Worm (Caenorhabditis elegans) whole organism, young adult: ENCODE measurements around the gene zip-6.
A peak's percentile ranks its signal among the peaks of the same experiment; 100 is the strongest.

Source experiments
- C17E4.6 ChIP-seq: fragments of 200-800 bp; sonication (Bioruptor generic); IDR thresholded peaks from 2 replicates; pipeline ENCODE4 v1.3.6; 2022; ENCODE audit warnings: missing genetic modification reagents, missing genetic modification characterization, missing compliant biosample characterization
- D2030.7 ChIP-seq: fragments of 200-800 bp; sonication (Bioruptor generic); IDR thresholded peaks from 2 replicates; pipeline ENCODE4 v1.3.6; 2022; ENCODE audit warnings: missing genetic modification reagents, missing genetic modification characterization, missing compliant biosample characterization
- F22D6.2 ChIP-seq: sonication (generic microtip); optimal IDR thresholded peaks from 2 replicates; lab custom pipeline; 2016; ENCODE audit warnings: mild to moderate bottlenecking, missing genetic modification characterization, missing compliant biosample characterization
- F23B12.7 ChIP-seq: sonication (generic microtip); optimal IDR thresholded peaks from 2 replicates; lab custom pipeline; 2017; ENCODE audit warnings: missing genetic modification characterization, mild to moderate bottlenecking, missing compliant biosample characterization, antibody characterized with exemption, moderate library complexity; ENCODE audit not compliant: insufficient read depth
- K12H6.12 ChIP-seq: fragments of 200-800 bp; sonication (Bioruptor generic); optimal IDR thresholded peaks from 2 replicates; lab custom pipeline; 2018; ENCODE audit warnings: mild to moderate bottlenecking, missing genetic modification characterization, missing compliant biosample characterization
- T07F8.4 ChIP-seq: sonication (generic microtip); optimal IDR thresholded peaks from 2 replicates; lab custom pipeline; 2016; ENCODE audit warnings: mild to moderate bottlenecking, missing genetic modification characterization, moderate library complexity, missing compliant biosample characterization
- Y53G8AR.9 ChIP-seq: fragments of 200-800 bp; sonication (Bioruptor generic); conservative IDR thresholded peaks from 2 replicates; pipeline ENCODE4 v1.3.6; 2022; ENCODE audit warnings: missing genetic modification reagents, missing genetic modification characterization, missing compliant biosample characterization
- Y79H2A.3 ChIP-seq: fragments of 200-800 bp; sonication (Bioruptor generic); conservative IDR thresholded peaks from 2 replicates; pipeline ENCODE4 v1.3.6; 2022; ENCODE audit warnings: missing genetic modification reagents, missing genetic modification characterization, missing compliant biosample characterization
- Y95B8A.8 ChIP-seq: fragments of 200-800 bp; sonication (Bioruptor generic); IDR thresholded peaks from 2 replicates; pipeline ENCODE4 v1.3.6; 2022; ENCODE audit warnings: missing genetic modification reagents, missing genetic modification characterization, missing compliant biosample characterization
- ZK185.1 ChIP-seq: sonication (generic microtip); optimal IDR thresholded peaks from 2 replicates; lab custom pipeline; 2016; ENCODE audit warnings: mild to moderate bottlenecking, missing genetic modification characterization, missing compliant biosample characterization; ENCODE audit not compliant: poor library complexity, severe bottlenecking
- aptf-2 ChIP-seq: fragments of 200-800 bp; sonication (Bioruptor generic); conservative IDR thresholded peaks from 2 replicates; pipeline ENCODE4 v1.3.6; 2022; ENCODE audit warnings: missing genetic modification reagents, missing genetic modification characterization, missing compliant biosample characterization
- attf-3 ChIP-seq: fragments of 200-800 bp; sonication (Bioruptor generic); conservative IDR thresholded peaks from 2 replicates; pipeline ENCODE4 v1.3.6; 2022; ENCODE audit warnings: missing genetic modification reagents, missing genetic modification characterization, missing compliant biosample characterization
- attf-5 ChIP-seq: fragments of 200-800 bp; sonication (Bioruptor generic); optimal IDR thresholded peaks from 2 replicates; lab custom pipeline; 2018; ENCODE audit warnings: mild to moderate bottlenecking, missing genetic modification characterization, missing compliant biosample characterization
- attf-6 ChIP-seq: fragments of 200-800 bp; sonication (Bioruptor generic); IDR thresholded peaks from 2 replicates; pipeline ENCODE4 v1.3.6; 2022; ENCODE audit warnings: missing genetic modification reagents, missing genetic modification characterization, missing compliant biosample characterization
- ceh-100 ChIP-seq: fragments of 200-800 bp; sonication (Bioruptor generic); IDR thresholded peaks from 2 replicates; pipeline ENCODE4 v1.3.6; 2022; ENCODE audit warnings: missing genetic modification reagents, missing genetic modification characterization, missing compliant biosample characterization
- dox-1 ChIP-seq: fragments of 200-800 bp; sonication (Bioruptor generic); IDR thresholded peaks from 2 replicates; pipeline ENCODE4 v1.3.6; 2022; ENCODE audit warnings: missing genetic modification reagents, missing genetic modification characterization, missing compliant biosample characterization
- efl-1 ChIP-seq: fragments of 150-350 bp; optimal IDR thresholded peaks from 2 replicates; lab custom pipeline; 2014; ENCODE audit warnings: missing biosample characterization, missing genetic modification reagents, missing genetic modification characterization
- egl-18 ChIP-seq: fragments of 200-800 bp; sonication (Bioruptor generic); IDR thresholded peaks from 2 replicates; pipeline ENCODE4 v1.3.6; 2022; ENCODE audit warnings: missing genetic modification reagents, missing genetic modification characterization, missing compliant biosample characterization
- ekl-4 ChIP-seq: fragments of 200-800 bp; sonication (Bioruptor generic); IDR thresholded peaks from 2 replicates; pipeline ENCODE4 v1.3.6; 2022; ENCODE audit warnings: missing genetic modification reagents, missing genetic modification characterization, missing compliant biosample characterization
- hmg-1.2 ChIP-seq: fragments of 200-800 bp; sonication (Bioruptor generic); IDR thresholded peaks from 2 replicates; pipeline ENCODE4 v1.3.6; 2022; ENCODE audit warnings: missing genetic modification reagents, missing genetic modification characterization, missing compliant biosample characterization
- hmg-20 ChIP-seq: fragments of 200-800 bp; sonication (Bioruptor generic); IDR thresholded peaks from 2 replicates; pipeline ENCODE4 v1.3.6; 2022; ENCODE audit warnings: missing genetic modification reagents, missing genetic modification characterization, missing compliant biosample characterization
- hrde-1 ChIP-seq: sonication (generic microtip); optimal IDR thresholded peaks from 2 replicates; lab custom pipeline; 2016; ENCODE audit warnings: missing genetic modification characterization, mild to moderate bottlenecking, missing compliant biosample characterization, moderate library complexity, missing genotype, missing genetic modification reagents, borderline replicate concordance
- hsf-1 ChIP-seq: fragments of 200-800 bp; sonication (Bioruptor generic); IDR thresholded peaks from 2 replicates; pipeline ENCODE4 v1.3.6; 2022; ENCODE audit warnings: missing genetic modification reagents, missing genetic modification characterization, missing compliant biosample characterization
- lin-35 ChIP-seq, 3 experiments: fragments of 150-350 bp in 2 of 3; sonication (generic microtip) in 1 of 3; optimal IDR thresholded peaks; 2 replicates each; lab custom pipeline; 2014 to 2018; ENCODE audit warnings: missing biosample characterization in 3 of 3, missing genetic modification characterization in 3 of 3, missing genetic modification reagents in 3 of 3
- lin-40 ChIP-seq: sonication (generic microtip); optimal IDR thresholded peaks from 2 replicates; lab custom pipeline; 2016; ENCODE audit warnings: missing genetic modification characterization, mild to moderate bottlenecking, missing compliant biosample characterization, missing genotype, missing genetic modification reagents
- lin-54 ChIP-seq: fragments of 200-800 bp; sonication (Bioruptor generic); optimal IDR thresholded peaks from 2 replicates; lab custom pipeline; 2018; ENCODE audit warnings: mild to moderate bottlenecking, missing genetic modification characterization, missing compliant biosample characterization
- lir-1 ChIP-seq: fragments of 200-800 bp; sonication (Bioruptor generic); conservative IDR thresholded peaks from 2 replicates; pipeline ENCODE4 v1.3.6; 2022; ENCODE audit warnings: missing genetic modification reagents, missing genetic modification characterization, missing compliant biosample characterization
- lsl-1 ChIP-seq: fragments of 200-800 bp; sonication (Bioruptor generic); optimal IDR thresholded peaks from 2 replicates; lab custom pipeline; 2018; ENCODE audit warnings: mild to moderate bottlenecking, missing genetic modification characterization, moderate library complexity, missing compliant biosample characterization
- lsy-27 ChIP-seq: sonication (generic microtip); optimal IDR thresholded peaks from 2 replicates; lab custom pipeline; 2017; ENCODE audit warnings: missing genetic modification characterization, mild to moderate bottlenecking, missing compliant biosample characterization, antibody characterized with exemption, missing genotype, borderline replicate concordance; ENCODE audit not compliant: insufficient read depth
- nhr-80 ChIP-seq: sonication (generic microtip); optimal IDR thresholded peaks from 2 replicates; lab custom pipeline; 2016; ENCODE audit warnings: missing genetic modification characterization, missing compliant biosample characterization
- pbrm-1 ChIP-seq: fragments of 200-800 bp; sonication (Bioruptor generic); IDR thresholded peaks from 2 replicates; pipeline ENCODE4 v1.3.6; 2022; ENCODE audit warnings: missing genetic modification reagents, missing genetic modification characterization, missing compliant biosample characterization
- rcor-1 ChIP-seq: fragments of 200-800 bp; sonication (Bioruptor generic); IDR thresholded peaks from 2 replicates; pipeline ENCODE4 v1.3.6; 2022; ENCODE audit warnings: missing genetic modification reagents, missing genetic modification characterization, missing compliant biosample characterization
- repo-1 ChIP-seq: sonication (generic microtip); optimal IDR thresholded peaks from 2 replicates; lab custom pipeline; 2017; ENCODE audit warnings: mild to moderate bottlenecking, missing genetic modification characterization, missing compliant biosample characterization
- sea-2 ChIP-seq: fragments of 200-800 bp; sonication (Bioruptor generic); IDR thresholded peaks from 2 replicates; pipeline ENCODE4 v1.3.6; 2022; ENCODE audit warnings: missing genetic modification characterization, missing compliant biosample characterization
- snpc-4 ChIP-seq, 5 experiments: fragments of 150-350 bp in 1 of 5; sonication (generic microtip) in 4 of 5; optimal IDR thresholded peaks; 2 replicates each; lab custom pipeline; 2014 to 2018; ENCODE audit warnings: missing genetic modification characterization in 5 of 5, missing biosample characterization in 3 of 5, antibody characterized with exemption in 2 of 5, mild to moderate bottlenecking in 2 of 5, missing compliant biosample characterization in 2 of 5, missing genotype in 2 of 5, moderate library complexity in 2 of 5, missing genetic modification reagents in 1 of 5
- somi-1 ChIP-seq: fragments of 200-800 bp; sonication (Bioruptor generic); optimal IDR thresholded peaks from 2 replicates; lab custom pipeline; 2018; ENCODE audit warnings: mild to moderate bottlenecking, missing genetic modification characterization, missing compliant biosample characterization
- tbp1 ChIP-seq: fragments of 200-800 bp; sonication (Bioruptor generic); optimal IDR thresholded peaks from 2 replicates; lab custom pipeline; 2018; ENCODE audit warnings: mild to moderate bottlenecking, missing genetic modification characterization, missing compliant biosample characterization
- tlf-1 ChIP-seq: fragments of 200-800 bp; sonication (Bioruptor generic); optimal IDR thresholded peaks from 2 replicates; lab custom pipeline; 2018; ENCODE audit warnings: mild to moderate bottlenecking, missing genetic modification characterization, missing compliant biosample characterization
- xnd-1 ChIP-seq: sonication (generic microtip); optimal IDR thresholded peaks from 2 replicates; lab custom pipeline; 2016; ENCODE audit warnings: missing genotype, missing genetic modification reagents, missing genetic modification characterization, missing compliant biosample characterization
- ztf-18 ChIP-seq: sonication (generic microtip); optimal IDR thresholded peaks from 2 replicates; lab custom pipeline; 2016; ENCODE audit warnings: missing genotype, mild to moderate bottlenecking, missing genetic modification characterization, missing compliant biosample characterization
- ztf-22 ChIP-seq: fragments of 200-800 bp; sonication (Bioruptor generic); optimal IDR thresholded peaks from 2 replicates; lab custom pipeline; 2018; ENCODE audit warnings: mild to moderate bottlenecking, missing genetic modification characterization, moderate library complexity, missing compliant biosample characterization
- ztf-25 ChIP-seq: fragments of 200-800 bp; sonication (Bioruptor generic); IDR thresholded peaks from 2 replicates; pipeline ENCODE4 v1.3.6; 2022; ENCODE audit warnings: missing genetic modification reagents, missing genetic modification characterization, missing compliant biosample characterization
- ztf-26 ChIP-seq: sonication (generic microtip); optimal IDR thresholded peaks from 2 replicates; lab custom pipeline; 2017; ENCODE audit warnings: missing genetic modification characterization, missing compliant biosample characterization
- ztf-6 ChIP-seq: fragments of 200-800 bp; sonication (Bioruptor generic); IDR thresholded peaks from 2 replicates; pipeline ENCODE4 v1.3.6; 2022; ENCODE audit warnings: missing genetic modification reagents, missing genetic modification characterization, missing compliant biosample characterization

Gene zip-6

DNA sequence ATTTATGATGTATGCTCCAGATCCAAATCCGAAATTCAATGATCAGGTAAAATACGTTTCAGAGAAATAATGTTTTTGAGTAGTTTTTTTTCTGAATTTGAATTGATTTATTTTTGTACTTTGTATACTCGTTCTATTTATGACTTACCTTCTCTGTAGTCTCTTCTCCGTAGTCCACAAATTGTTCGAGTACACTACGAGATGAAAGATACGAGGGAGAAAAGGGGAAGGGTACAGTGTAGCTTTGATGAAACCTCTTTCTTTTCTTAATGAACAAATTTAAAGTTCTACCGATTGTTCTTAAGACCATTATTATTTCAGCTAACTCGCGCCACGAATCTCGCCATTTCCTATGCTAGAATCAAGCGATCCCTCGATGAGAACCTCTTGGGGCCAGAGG is 37.9 kb downstream of the zip-6 start:
- TF ChIP-seq lsl-1 (GFP tag; lab: Kevin White, UChicago) (no peak), hrde-1 (tag; lab: Kevin White, UChicago) (no peak), Y79H2A.3 (no peak), T07F8.4 (tag; lab: Kevin White, UChicago) (no peak), K12H6.12 (tag; lab: Kevin White, UChicago) (no peak)

DNA sequence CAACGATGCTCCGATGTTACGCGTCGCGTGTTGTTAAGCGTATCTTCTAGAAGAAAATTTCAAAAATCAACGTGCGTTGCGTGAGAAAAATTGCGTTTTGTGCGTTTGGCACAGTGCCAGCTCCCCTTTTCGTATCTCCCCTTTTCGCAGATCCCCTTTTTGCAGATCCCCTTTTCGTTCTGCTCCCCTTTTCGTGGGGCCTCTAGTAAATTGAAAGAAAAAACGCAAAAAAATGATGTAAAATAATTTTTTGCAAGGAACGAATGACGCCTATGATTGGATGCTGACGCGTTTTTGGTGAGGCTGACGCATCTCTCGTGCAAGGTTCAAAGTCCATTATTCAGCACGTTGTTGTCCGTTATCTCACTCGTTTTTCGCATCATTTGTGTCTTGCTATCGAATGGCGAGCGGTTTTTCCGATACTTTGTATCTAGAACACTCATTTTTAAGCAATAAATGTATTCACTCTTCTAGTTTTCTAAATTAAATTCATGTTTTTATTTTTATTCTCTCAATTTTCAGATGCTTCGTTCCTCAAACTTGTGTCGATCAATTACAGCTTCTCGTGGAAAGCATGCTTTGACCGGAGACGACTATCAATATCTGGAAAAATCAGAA is 38.7 kb downstream of the zip-6 start, which contains the start of gene cpt-2:
cpt-2 (plus strand) TSS at position 523 of the 618 bp plus-strand sequence.
- TF ChIP-seq dox-1 (GFP tag; lab: Robert Waterston, UW): peak; percentile 97
- TF ChIP-seq egl-18 (GFP tag; lab: Robert Waterston, UW): peak; percentile 80; the same call in 1 of the 2 replicates
- peak; percentile 87 for TF ChIP-seq hsf-1
- TF ChIP-seq sea-2 (GFP tag; lab: Robert Waterston, UW): 0 out of 2 replicates have a peak, but pooled peaks have one; percentile 20
- TF ChIP-seq hmg-20 (GFP tag; lab: Robert Waterston, UW): peak; percentile 84; the same call in 1 of the 2 replicates
- peak; percentile 84 for TF ChIP-seq nhr-80 (tag; lab: Kevin White, UChicago)
- peak in 1 of 3 experiments; percentile 84 for TF ChIP-seq lin-35 (GFP tag; optimal IDR thresholded peaks at IDR 0.05; lab: Kevin White, UChicago)
- peak; percentile 88 for TF ChIP-seq C17E4.6 (GFP tag; lab: Robert Waterston, UW)
- TF ChIP-seq snpc-4 (GFP tag; optimal IDR thresholded peaks at IDR 0.05; lab: Kevin White, UChicago): peak; percentile 13
- TF ChIP-seq snpc-4 (tag; optimal IDR thresholded peaks at IDR 0.05; lab: Kevin White, UChicago): peak; percentile 27 to 71 (median 62)
- peak; percentile 88 for TF ChIP-seq lin-40 (tag; lab: Kevin White, UChicago)
- TF ChIP-seq aptf-2 (GFP tag; lab: Robert Waterston, UW): 0 out of 2 replicates have a peak, but pooled peaks have one; percentile 38
- TF ChIP-seq tlf-1 (GFP tag; lab: Kevin White, UChicago): peak; percentile 71
- peak; percentile 67 for TF ChIP-seq tbp1 (GFP tag; lab: Kevin White, UChicago)
- peak; percentile 44 for TF ChIP-seq xnd-1 (tag; lab: Kevin White, UChicago)
- TF ChIP-seq hmg-1.2 (GFP tag; lab: Robert Waterston, UW): peak; percentile 65
- peak; percentile 68; the same call in 1 of the 2 replicates for TF ChIP-seq ztf-6 (GFP tag; lab: Robert Waterston, UW)
- TF ChIP-seq ceh-100 (GFP tag; lab: Robert Waterston, UW): peak; percentile 98
- peak; percentile 34 for TF ChIP-seq somi-1 (GFP tag; lab: Kevin White, UChicago)
- peak; percentile 9 for TF ChIP-seq lsy-27 (tag; lab: Kevin White, UChicago)
- TF ChIP-seq ekl-4 (GFP tag; lab: Robert Waterston, UW): peak; percentile 86; the same call in 1 of the 2 replicates
- peak; percentile 97 for TF ChIP-seq ztf-18 (tag; lab: Kevin White, UChicago)
- peak; percentile 90 for TF ChIP-seq pbrm-1 (GFP tag; lab: Robert Waterston, UW)
- TF ChIP-seq lsl-1 (GFP tag; lab: Kevin White, UChicago): peak; percentile 62
- peak; percentile 85 for TF ChIP-seq lir-1 (GFP tag; lab: Robert Waterston, UW)
- TF ChIP-seq ztf-25 (GFP tag; lab: Robert Waterston, UW): 0 out of 2 replicates have a peak, but pooled peaks have one; percentile 35
- TF ChIP-seq ZK185.1 (tag; lab: Kevin White, UChicago): peak; percentile 92
- peak; percentile 12 for TF ChIP-seq efl-1 (GFP tag; lab: Kevin White, UChicago)
- TF ChIP-seq F23B12.7: peak; percentile 48
- TF ChIP-seq D2030.7 (GFP tag; lab: Robert Waterston, UW): peak; percentile 95
- TF ChIP-seq Y53G8AR.9 (GFP tag; lab: Robert Waterston, UW): peak; percentile 95
- peak; percentile 20 for TF ChIP-seq repo-1 (tag; lab: Kevin White, UChicago)
- TF ChIP-seq ztf-26: peak; percentile 54
- peak; percentile 86 for TF ChIP-seq lin-54 (GFP tag; lab: Kevin White, UChicago)
- peak; percentile 53; the same call in 1 of the 2 replicates for TF ChIP-seq attf-6
- TF ChIP-seq attf-5 (GFP tag; lab: Kevin White, UChicago): peak; percentile 75
- TF ChIP-seq rcor-1 (GFP tag; lab: Robert Waterston, UW): peak; percentile 95
- TF ChIP-seq ztf-22 (GFP tag; lab: Kevin White, UChicago): peak; percentile 16
- TF ChIP-seq attf-3 (GFP tag; lab: Robert Waterston, UW): peak; percentile 76
- TF ChIP-seq F22D6.2: peak; percentile 35
- peak; percentile 79; the same call in 1 of the 2 replicates for TF ChIP-seq Y95B8A.8
